Worm (Caenorhabditis elegans) whole organism, young adult: Measurements from ENCODE around the gene ztf-28.

Experiments
- B0336.3 ChIP-seq: fragments of 200-800 bp; sonication (Bioruptor generic); IDR thresholded peaks from 2 replicates; pipeline ENCODE4 v1.3.6; 2022; ENCODE audit warnings: missing genetic modification characterization, missing compliant biosample characterization
- C06A6.2 ChIP-seq: fragments of 200-800 bp; sonication (Bioruptor generic); conservative IDR thresholded peaks from 2 replicates; pipeline ENCODE4 v1.3.6; 2022; ENCODE audit warnings: missing genetic modification characterization, missing compliant biosample characterization
- F22D6.2 ChIP-seq: sonication (generic microtip); optimal IDR thresholded peaks from 2 replicates; lab custom pipeline; 2016; ENCODE audit warnings: mild to moderate bottlenecking, missing genetic modification characterization, missing compliant biosample characterization
- F23B12.7 ChIP-seq: sonication (generic microtip); optimal IDR thresholded peaks from 2 replicates; lab custom pipeline; 2017; ENCODE audit warnings: missing genetic modification characterization, mild to moderate bottlenecking, missing compliant biosample characterization, antibody characterized with exemption, moderate library complexity; ENCODE audit not compliant: insufficient read depth
- F33H1.4 ChIP-seq: fragments of 200-800 bp; sonication (Bioruptor generic); IDR thresholded peaks from 2 replicates; pipeline ENCODE4 v1.3.6; 2022; ENCODE audit warnings: missing genetic modification reagents, missing genetic modification characterization, missing compliant biosample characterization
- F39B2.1 ChIP-seq: fragments of 200-800 bp; sonication (Bioruptor generic); IDR thresholded peaks from 2 replicates; pipeline ENCODE4 v1.3.6; 2022; ENCODE audit warnings: missing genetic modification reagents, missing genetic modification characterization, missing compliant biosample characterization
- K11D2.4 ChIP-seq: fragments of 200-800 bp; sonication (Bioruptor generic); IDR thresholded peaks from 2 replicates; pipeline ENCODE4 v1.3.6; 2022; ENCODE audit warnings: missing genetic modification reagents, missing genetic modification characterization, missing compliant biosample characterization
- Y56A3A.18 ChIP-seq: fragments of 200-800 bp; sonication (Bioruptor generic); IDR thresholded peaks from 2 replicates; pipeline ENCODE4 v1.3.6; 2022; ENCODE audit warnings: missing genetic modification reagents, missing genetic modification characterization, missing compliant biosample characterization
- Y79H2A.3 ChIP-seq: fragments of 200-800 bp; sonication (Bioruptor generic); conservative IDR thresholded peaks from 2 replicates; pipeline ENCODE4 v1.3.6; 2022; ENCODE audit warnings: missing genetic modification reagents, missing genetic modification characterization, missing compliant biosample characterization
- Y95B8A.8 ChIP-seq: fragments of 200-800 bp; sonication (Bioruptor generic); IDR thresholded peaks from 2 replicates; pipeline ENCODE4 v1.3.6; 2022; ENCODE audit warnings: missing genetic modification reagents, missing genetic modification characterization, missing compliant biosample characterization
- ama-1 ChIP-seq, 3 experiments: fragments of 150-350 bp in 1 of 3; sonication (generic microtip) in 2 of 3; optimal IDR thresholded peaks; 2 replicates each; lab custom pipeline; 2014 to 2018; ENCODE audit warnings: missing biosample characterization in 2 of 3, missing genetic modification characterization in 2 of 3, missing genetic modification reagents in 2 of 3
- aptf-3 ChIP-seq: fragments of 200-800 bp; sonication (Bioruptor generic); IDR thresholded peaks from 2 replicates; pipeline ENCODE4 v1.3.6; 2022; ENCODE audit warnings: missing genetic modification characterization, missing compliant biosample characterization
- attf-5 ChIP-seq: fragments of 200-800 bp; sonication (Bioruptor generic); optimal IDR thresholded peaks from 2 replicates; lab custom pipeline; 2018; ENCODE audit warnings: mild to moderate bottlenecking, missing genetic modification characterization, missing compliant biosample characterization
- attf-6 ChIP-seq: fragments of 200-800 bp; sonication (Bioruptor generic); IDR thresholded peaks from 2 replicates; pipeline ENCODE4 v1.3.6; 2022; ENCODE audit warnings: missing genetic modification reagents, missing genetic modification characterization, missing compliant biosample characterization
- ceh-100 ChIP-seq: fragments of 200-800 bp; sonication (Bioruptor generic); IDR thresholded peaks from 2 replicates; pipeline ENCODE4 v1.3.6; 2022; ENCODE audit warnings: missing genetic modification reagents, missing genetic modification characterization, missing compliant biosample characterization
- ceh-79 ChIP-seq: sonication (generic microtip); optimal IDR thresholded peaks from 2 replicates; lab custom pipeline; 2017; ENCODE audit warnings: mild to moderate bottlenecking, missing genetic modification characterization, missing compliant biosample characterization
- die-1 ChIP-seq: sonication (generic microtip); optimal IDR thresholded peaks from 2 replicates; lab custom pipeline; 2016; ENCODE audit warnings: missing genotype, mild to moderate bottlenecking, missing genetic modification characterization, missing compliant biosample characterization
- dox-1 ChIP-seq: fragments of 200-800 bp; sonication (Bioruptor generic); IDR thresholded peaks from 2 replicates; pipeline ENCODE4 v1.3.6; 2022; ENCODE audit warnings: missing genetic modification reagents, missing genetic modification characterization, missing compliant biosample characterization
- dpff-1 ChIP-seq: sonication (generic microtip); optimal IDR thresholded peaks from 2 replicates; lab custom pipeline; 2017; ENCODE audit warnings: mild to moderate bottlenecking, missing genetic modification characterization, missing compliant biosample characterization
- dpl-1 ChIP-seq: fragments of 150-350 bp; optimal IDR thresholded peaks from 2 replicates; lab custom pipeline; 2014; ENCODE audit warnings: missing biosample characterization, missing genetic modification reagents, missing genetic modification characterization
- egl-44 ChIP-seq: fragments of 200-800 bp; sonication (Bioruptor generic); IDR thresholded peaks from 2 replicates; pipeline ENCODE4 v1.3.6; 2022; ENCODE audit warnings: missing genetic modification reagents, missing genetic modification characterization, missing compliant biosample characterization
- egrh-3 ChIP-seq: fragments of 200-800 bp; sonication (Bioruptor generic); IDR thresholded peaks from 2 replicates; pipeline ENCODE4 v1.3.6; 2022; ENCODE audit warnings: missing genetic modification reagents, missing genetic modification characterization, missing compliant biosample characterization
- gei-17 ChIP-seq: fragments of 200-800 bp; sonication (Bioruptor generic); optimal IDR thresholded peaks from 2 replicates; lab custom pipeline; 2018; ENCODE audit warnings: mild to moderate bottlenecking, missing genetic modification characterization, missing compliant biosample characterization
- hlh-12 ChIP-seq: sonication (generic microtip); optimal IDR thresholded peaks from 2 replicates; lab custom pipeline; 2016; ENCODE audit warnings: missing genetic modification characterization, missing compliant biosample characterization
- hrde-1 ChIP-seq: sonication (generic microtip); optimal IDR thresholded peaks from 2 replicates; lab custom pipeline; 2016; ENCODE audit warnings: missing genetic modification characterization, mild to moderate bottlenecking, missing compliant biosample characterization, moderate library complexity, missing genotype, missing genetic modification reagents, borderline replicate concordance
- hsf-1 ChIP-seq: fragments of 200-800 bp; sonication (Bioruptor generic); IDR thresholded peaks from 2 replicates; pipeline ENCODE4 v1.3.6; 2022; ENCODE audit warnings: missing genetic modification reagents, missing genetic modification characterization, missing compliant biosample characterization
- let-607 ChIP-seq, 2 experiments: fragments of 200-800 bp in 1 of 2; sonication (Bioruptor generic) in 1 of 2; sonication (generic microtip) in 1 of 2; optimal IDR thresholded peaks; 2 replicates each; lab custom pipeline; 2016 to 2018; ENCODE audit warnings: mild to moderate bottlenecking in 2 of 2, missing compliant biosample characterization in 2 of 2, missing genetic modification characterization in 2 of 2, moderate library complexity in 2 of 2, missing genotype in 1 of 2
- lin-26 ChIP-seq: fragments of 200-800 bp; sonication (Bioruptor generic); IDR thresholded peaks from 2 replicates; pipeline ENCODE4 v1.3.6; 2022; ENCODE audit warnings: missing genetic modification reagents, missing genetic modification characterization, missing compliant biosample characterization
- lin-35 ChIP-seq, 3 experiments: fragments of 150-350 bp in 2 of 3; sonication (generic microtip) in 1 of 3; optimal IDR thresholded peaks; 2 replicates each; lab custom pipeline; 2014 to 2018; ENCODE audit warnings: missing biosample characterization in 3 of 3, missing genetic modification characterization in 3 of 3, missing genetic modification reagents in 3 of 3
- lin-40 ChIP-seq: sonication (generic microtip); optimal IDR thresholded peaks from 2 replicates; lab custom pipeline; 2016; ENCODE audit warnings: missing genetic modification characterization, mild to moderate bottlenecking, missing compliant biosample characterization, missing genotype, missing genetic modification reagents
- lin-54 ChIP-seq: fragments of 200-800 bp; sonication (Bioruptor generic); optimal IDR thresholded peaks from 2 replicates; lab custom pipeline; 2018; ENCODE audit warnings: mild to moderate bottlenecking, missing genetic modification characterization, missing compliant biosample characterization
- lsl-1 ChIP-seq: fragments of 200-800 bp; sonication (Bioruptor generic); optimal IDR thresholded peaks from 2 replicates; lab custom pipeline; 2018; ENCODE audit warnings: mild to moderate bottlenecking, missing genetic modification characterization, moderate library complexity, missing compliant biosample characterization
- madf-6 ChIP-seq: fragments of 200-800 bp; sonication (Bioruptor generic); IDR thresholded peaks from 2 replicates; pipeline ENCODE4 v1.3.6; 2022; ENCODE audit warnings: missing genetic modification reagents, missing genetic modification characterization, missing compliant biosample characterization
- madf-8 ChIP-seq: fragments of 200-800 bp; sonication (Bioruptor generic); conservative IDR thresholded peaks from 2 replicates; pipeline ENCODE4 v1.3.6; 2022; ENCODE audit warnings: missing genetic modification reagents, missing genetic modification characterization, missing compliant biosample characterization
- mcd-1 ChIP-seq: fragments of 200-800 bp; sonication (Bioruptor generic); IDR thresholded peaks from 2 replicates; pipeline ENCODE4 v1.3.6; 2022; ENCODE audit warnings: missing genetic modification reagents, missing genetic modification characterization, missing compliant biosample characterization
- nfya-2 ChIP-seq: fragments of 200-800 bp; sonication (Bioruptor generic); IDR thresholded peaks from 2 replicates; pipeline ENCODE4 v1.3.6; 2022; ENCODE audit warnings: missing genetic modification reagents, missing genetic modification characterization, missing compliant biosample characterization
- nhr-179 ChIP-seq: sonication (generic microtip); optimal IDR thresholded peaks from 2 replicates; lab custom pipeline; 2016; ENCODE audit warnings: mild to moderate bottlenecking, missing genetic modification characterization, missing compliant biosample characterization
- pbrm-1 ChIP-seq: fragments of 200-800 bp; sonication (Bioruptor generic); IDR thresholded peaks from 2 replicates; pipeline ENCODE4 v1.3.6; 2022; ENCODE audit warnings: missing genetic modification reagents, missing genetic modification characterization, missing compliant biosample characterization
- sea-2 ChIP-seq: fragments of 200-800 bp; sonication (Bioruptor generic); IDR thresholded peaks from 2 replicates; pipeline ENCODE4 v1.3.6; 2022; ENCODE audit warnings: missing genetic modification characterization, missing compliant biosample characterization
- snpc-1.1 ChIP-seq: sonication (generic microtip); optimal IDR thresholded peaks from 2 replicates; lab custom pipeline; 2017; ENCODE audit warnings: missing genetic modification characterization, mild to moderate bottlenecking, missing compliant biosample characterization, antibody characterized with exemption, moderate library complexity, missing genotype, missing genetic modification reagents; ENCODE audit not compliant: insufficient read depth
- snpc-3.4 ChIP-seq: sonication (generic microtip); optimal IDR thresholded peaks from 2 replicates; lab custom pipeline; 2017; ENCODE audit warnings: missing genetic modification characterization, mild to moderate bottlenecking, missing compliant biosample characterization, antibody characterized with exemption, moderate library complexity, missing genotype, missing genetic modification reagents
- somi-1 ChIP-seq: fragments of 200-800 bp; sonication (Bioruptor generic); optimal IDR thresholded peaks from 2 replicates; lab custom pipeline; 2018; ENCODE audit warnings: mild to moderate bottlenecking, missing genetic modification characterization, missing compliant biosample characterization
- tbp1 ChIP-seq: fragments of 200-800 bp; sonication (Bioruptor generic); optimal IDR thresholded peaks from 2 replicates; lab custom pipeline; 2018; ENCODE audit warnings: mild to moderate bottlenecking, missing genetic modification characterization, missing compliant biosample characterization
- tbx-9 ChIP-seq: sonication (generic microtip); optimal IDR thresholded peaks from 2 replicates; lab custom pipeline; 2016; ENCODE audit warnings: borderline replicate concordance, missing genetic modification characterization, inconsistent platforms, missing compliant biosample characterization
- unc-62 ChIP-seq: fragments of 150-350 bp; optimal IDR thresholded peaks from 2 replicates; lab custom pipeline; 2014; ENCODE audit warnings: missing biosample characterization, missing genetic modification reagents, missing genetic modification characterization
- ztf-28 ChIP-seq: fragments of 200-800 bp; sonication (Bioruptor generic); IDR thresholded peaks from 2 replicates; pipeline ENCODE4 v1.3.6; 2022; ENCODE audit warnings: missing genetic modification reagents, missing genetic modification characterization, missing compliant biosample characterization
- ztf-6 ChIP-seq: fragments of 200-800 bp; sonication (Bioruptor generic); IDR thresholded peaks from 2 replicates; pipeline ENCODE4 v1.3.6; 2022; ENCODE audit warnings: missing genetic modification reagents, missing genetic modification characterization, missing compliant biosample characterization

Gene ztf-28

ce11 chrV:2067419-2067818 is 23.1 kb upstream of the ztf-28 start (continued):
- no peak for TF ChIP-seq Y56A3A.18
- peak; percentile 91 for TF ChIP-seq F33H1.4
- no peak for TF ChIP-seq tbx-9
- TF ChIP-seq hlh-12 (tag; lab: Kevin White, UChicago) = no peak
- TF ChIP-seq lin-35 (GFP tag; optimal IDR thresholded peaks at IDR 0.05; lab: Kevin White, UChicago) = no peak
- TF ChIP-seq madf-8 (GFP tag; lab: Robert Waterston, UW) = peak; percentile 72
- TF ChIP-seq egl-44 (GFP tag; lab: Robert Waterston, UW) = no peak
- TF ChIP-seq F22D6.2 (tag; lab: Kevin White, UChicago) = no peak
- no peak for TF ChIP-seq sea-2
- peak; percentile 31 for TF ChIP-seq snpc-1.1
- no peak for TF ChIP-seq Y95B8A.8 (GFP tag; lab: Robert Waterston, UW)
- TF ChIP-seq dpl-1 (GFP tag; lab: Kevin White, UChicago) = peak; percentile 67
- TF ChIP-seq unc-62 (GFP tag; lab: Kevin White, UChicago) = no peak
- TF ChIP-seq ztf-6 (GFP tag; lab: Robert Waterston, UW) = no peak
- no peak for TF ChIP-seq ceh-100 (GFP tag; lab: Robert Waterston, UW)
- TF ChIP-seq ceh-79 (tag; lab: Kevin White, UChicago) = no peak
- no peak for TF ChIP-seq B0336.3
- TF ChIP-seq gei-17 (GFP tag; lab: Kevin White, UChicago) = no peak
- no peak for TF ChIP-seq dpff-1 (tag; lab: Kevin White, UChicago)
- TF ChIP-seq snpc-3.4 (tag; lab: Kevin White, UChicago) = peak; percentile 68
- TF ChIP-seq aptf-3 (GFP tag; lab: Robert Waterston, UW) = no peak
- no peak for TF ChIP-seq nfya-2 (GFP tag; lab: Robert Waterston, UW)
- peak; percentile 89 for TF ChIP-seq madf-6
- TF ChIP-seq F23B12.7 = no peak
- no peak for TF ChIP-seq attf-5 (GFP tag; lab: Kevin White, UChicago)
- TF ChIP-seq somi-1 (GFP tag; lab: Kevin White, UChicago) = no peak
- no peak for TF ChIP-seq F39B2.1 (GFP tag; lab: Robert Waterston, UW)
- no peak for TF ChIP-seq ztf-28

ce11 chrV:2067985-2068499 is 22.4 kb upstream of the ztf-28 start, which contains the start of gene lbp-9:
Gene lbp-9 (plus strand): TSS chrV:2068449.
- TF ChIP-seq C06A6.2 = 0 out of 2 replicates have a peak, but pooled peaks have one; percentile 34
- peak; percentile 19; the same call in 1 of the 2 replicates for TF ChIP-seq mcd-1
- peak; percentile 79 for TF ChIP-seq attf-5 (GFP tag; lab: Kevin White, UChicago)
- peak; percentile 71; the same call in 1 of the 2 replicates for TF ChIP-seq lin-26
- TF ChIP-seq attf-6 (GFP tag; lab: Robert Waterston, UW) = no peak
- no peak for TF ChIP-seq hrde-1
- TF ChIP-seq ama-1 (optimal IDR thresholded peaks at IDR 0.05; lab: Kevin White, UChicago) = peak; percentile 34
- no peak for TF ChIP-seq ama-1 (GFP tag; optimal IDR thresholded peaks at IDR 0.05; lab: Kevin White, UChicago)
- peak; percentile 41 for TF ChIP-seq egrh-3 (GFP tag; lab: Robert Waterston, UW)
- no peak for TF ChIP-seq die-1 (tag; lab: Kevin White, UChicago)
- TF ChIP-seq hsf-1 = peak; percentile 77
- TF ChIP-seq lsl-1 (GFP tag; lab: Kevin White, UChicago) = no peak
- 0 out of 2 replicates have a peak, but pooled peaks have one; percentile 67 for TF ChIP-seq pbrm-1 (GFP tag; lab: Robert Waterston, UW)
- peak; percentile 40 for TF ChIP-seq tbp1
- TF ChIP-seq Y79H2A.3 (GFP tag; lab: Robert Waterston, UW) = peak; percentile 71; the same call in 1 of the 2 replicates
- peak in 1 of 2 experiments; percentile 30 for TF ChIP-seq let-607 (tag; optimal IDR thresholded peaks at IDR 0.05; lab: Kevin White, UChicago)
- TF ChIP-seq dox-1 (GFP tag; lab: Robert Waterston, UW) = peak; percentile 67; the same call in 1 of the 2 replicates
- TF ChIP-seq nhr-179 (tag; lab: Kevin White, UChicago) = no peak
- peak; percentile 2 for TF ChIP-seq lin-40 (tag; lab: Kevin White, UChicago)
- TF ChIP-seq lin-54 (GFP tag; lab: Kevin White, UChicago) = peak; percentile 51
- TF ChIP-seq K11D2.4 = 0 out of 2 replicates have a peak, but pooled peaks have one; percentile 61
- TF ChIP-seq tbx-9 = no peak
- no peak for TF ChIP-seq ztf-6 (GFP tag; lab: Robert Waterston, UW)
- no peak for TF ChIP-seq dpff-1 (tag; lab: Kevin White, UChicago)
